Fruit fly (Drosophila melanogaster) whole organism, embryonic: ENCODE data around the gene CG5515.

ENCODE experiments used
- Awh ChIP-seq: fragments of 200-800 bp; sonication (Bioruptor generic); IDR thresholded peaks from 2 replicates; pipeline ENCODE4, ENCODE4 v1.3.6; 2022; ENCODE audit warnings: missing biosample characterization, missing genetic modification characterization
- CG10147 ChIP-seq: fragments of 200-800 bp; sonication (Bioruptor generic); optimal IDR thresholded peaks from 2 replicates; lab custom pipeline; 2019; ENCODE audit warnings: missing biosample characterization, mild to moderate bottlenecking, missing genetic modification characterization, moderate library complexity
- CG10543 ChIP-seq: fragments of 200-800 bp; sonication (Bioruptor generic); optimal IDR thresholded peaks from 3 replicates; lab custom pipeline; 2017; ENCODE audit warnings: missing biosample characterization, mild to moderate bottlenecking, missing genetic modification characterization, moderate library complexity
- CG11085 ChIP-seq: fragments of 200-800 bp; sonication (Bioruptor generic); IDR thresholded peaks from 2 replicates; pipeline ENCODE4 v1.3.6; 2022; ENCODE audit warnings: missing biosample characterization, missing genetic modification characterization
- CG12071 ChIP-seq: fragments of 200-800 bp; sonication (Bioruptor generic); optimal IDR thresholded peaks from 3 replicates; lab custom pipeline; 2018; ENCODE audit warnings: missing biosample characterization, mild to moderate bottlenecking, missing genetic modification characterization
- CG12155 ChIP-seq: fragments of 200-800 bp; sonication (Bioruptor generic); optimal IDR thresholded peaks from 3 replicates; lab custom pipeline; 2016; ENCODE audit warnings: missing biosample characterization, missing genetic modification characterization
- CG14050 ChIP-seq: fragments of 200-800 bp; sonication (Bioruptor generic); IDR thresholded peaks from 3 replicates; pipeline ENCODE4 v1.3.6; 2022; ENCODE audit warnings: missing biosample characterization, missing genetic modification characterization
- CG15479 ChIP-seq: fragments of 200-800 bp; sonication (Bioruptor generic); optimal IDR thresholded peaks from 3 replicates; lab custom pipeline; 2019; ENCODE audit warnings: missing biosample characterization, mild to moderate bottlenecking, missing genetic modification characterization, moderate library complexity
- CG15696 ChIP-seq: fragments of 200-800 bp; sonication (Bioruptor generic); optimal IDR thresholded peaks from 2 replicates; lab custom pipeline; 2019; ENCODE audit warnings: missing biosample characterization, mild to moderate bottlenecking, missing genetic modification characterization, moderate library complexity
- CG16863 ChIP-seq: fragments of 200-800 bp; sonication (Bioruptor generic); optimal IDR thresholded peaks from 3 replicates; lab custom pipeline; 2016; ENCODE audit warnings: missing biosample characterization, missing genetic modification characterization
- CG17912 ChIP-seq: fragments of 200-800 bp; sonication (Bioruptor generic); optimal IDR thresholded peaks from 2 replicates; lab custom pipeline; 2018; ENCODE audit warnings: missing biosample characterization, mild to moderate bottlenecking, missing genetic modification characterization
- CG18619 ChIP-seq: fragments of 200-800 bp; sonication (Bioruptor generic); optimal IDR thresholded peaks from 3 replicates; lab custom pipeline; 2017; ENCODE audit warnings: missing biosample characterization, mild to moderate bottlenecking, missing genetic modification characterization
- CG2129 ChIP-seq: fragments of 200-800 bp; sonication (Bioruptor generic); IDR thresholded peaks from 2 replicates; pipeline ENCODE4 v1.3.6; 2022; ENCODE audit warnings: missing biosample characterization, missing genetic modification characterization; ENCODE audit not compliant: partially characterized antibody
- CG2889 ChIP-seq: fragments of 200-800 bp; sonication (Bioruptor generic); IDR thresholded peaks from 3 replicates; pipeline ENCODE4 v1.3.6; 2022; ENCODE audit warnings: missing biosample characterization, missing genetic modification characterization
- CG31224 ChIP-seq: fragments of 200-800 bp; sonication (Bioruptor generic); IDR thresholded peaks from 2 replicates; pipeline ENCODE4 v1.3.6; 2022; ENCODE audit warnings: missing biosample characterization, missing genetic modification characterization
- CG33557 ChIP-seq: fragments of 200-800 bp; sonication (Bioruptor generic); optimal IDR thresholded peaks from 2 replicates; lab custom pipeline; 2019; ENCODE audit warnings: missing biosample characterization, mild to moderate bottlenecking, missing genetic modification characterization, moderate library complexity
- CG34376 ChIP-seq: fragments of 200-800 bp; sonication (Bioruptor generic); optimal IDR thresholded peaks from 2 replicates; lab custom pipeline; 2018; ENCODE audit warnings: missing biosample characterization, mild to moderate bottlenecking, missing genetic modification characterization
- CG34422 ChIP-seq: fragments of 200-800 bp; sonication (Bioruptor generic); IDR thresholded peaks from 3 replicates; pipeline ENCODE4 v1.3.6; 2022; ENCODE audit warnings: missing biosample characterization, missing genetic modification characterization
- CG7372 ChIP-seq: fragments of 200-800 bp; sonication (Bioruptor generic); IDR thresholded peaks from 2 replicates; pipeline ENCODE4 v1.3.6; 2022; ENCODE audit warnings: missing biosample characterization, missing genetic modification characterization
- CG7928 ChIP-seq: fragments of 200-800 bp; sonication (Bioruptor generic); optimal IDR thresholded peaks from 2 replicates; lab custom pipeline; 2017; ENCODE audit warnings: missing biosample characterization, mild to moderate bottlenecking, missing genetic modification characterization
- Dip2 ChIP-seq: fragments of 200-800 bp; sonication (Bioruptor generic); IDR thresholded peaks from 2 replicates; pipeline ENCODE4 v1.3.6; 2022; ENCODE audit warnings: missing biosample characterization, missing genetic modification characterization
- HLH54F ChIP-seq: fragments of 200-800 bp; sonication (Bioruptor generic); optimal IDR thresholded peaks from 3 replicates; lab custom pipeline; 2016; ENCODE audit warnings: missing biosample characterization, missing genetic modification characterization
- Hr3 ChIP-seq: fragments of 200-800 bp; sonication (Bioruptor generic); optimal IDR thresholded peaks from 3 replicates; lab custom pipeline; 2016; ENCODE audit warnings: missing biosample characterization, missing genetic modification characterization
- Jarid2 ChIP-seq: fragments of 200-800 bp; sonication (Bioruptor generic); optimal IDR thresholded peaks from 3 replicates; lab custom pipeline; 2017; ENCODE audit warnings: mild to moderate bottlenecking, missing biosample characterization, missing genetic modification reagents, missing genetic modification characterization
- Lpt ChIP-seq: fragments of >200 bp; optimal IDR thresholded peaks from 2 replicates; lab custom pipeline; 2018; ENCODE audit warnings: missing biosample characterization, missing genetic modification characterization
- Neu2 ChIP-seq: fragments of 200-800 bp; sonication (Bioruptor generic); optimal IDR thresholded peaks from 3 replicates; lab custom pipeline; 2016; ENCODE audit warnings: missing biosample characterization, missing genetic modification characterization, borderline replicate concordance
- Optix ChIP-seq: fragments of 200-800 bp; sonication (Bioruptor generic); IDR thresholded peaks from 3 replicates; pipeline ENCODE4 v1.3.6; 2022; ENCODE audit warnings: missing biosample characterization, missing genetic modification characterization
- Side ChIP-seq: fragments of 200-800 bp; sonication (Bioruptor generic); optimal IDR thresholded peaks from 2 replicates; lab custom pipeline; 2016; ENCODE audit warnings: missing biosample characterization, missing genetic modification characterization
- TFAM ChIP-seq: fragments of 200-800 bp; sonication (Bioruptor generic); optimal IDR thresholded peaks from 2 replicates; lab custom pipeline; 2017; ENCODE audit warnings: missing biosample characterization, missing genetic modification characterization, inconsistent platforms
- Tbp ChIP-seq: fragments of >200 bp; optimal IDR thresholded peaks from 2 replicates; lab custom pipeline; 2018; ENCODE audit warnings: missing biosample characterization, missing genetic modification characterization
- Trl ChIP-seq, 3 experiments: fragments of >200 bp in 2 of 3; fragments of 200-800 bp in 1 of 3; sonication (Bioruptor generic) in 1 of 3; optimal IDR thresholded peaks; 2 replicates in 1 of 3; 3 replicates in 2 of 3; lab custom pipeline; 2016 to 2017; ENCODE audit warnings: missing biosample characterization in 1 of 3, missing genetic modification characterization in 1 of 3
- ac ChIP-seq: fragments of 200-800 bp; sonication (Bioruptor generic); optimal IDR thresholded peaks from 3 replicates; lab custom pipeline; 2017; ENCODE audit warnings: missing biosample characterization, mild to moderate bottlenecking, missing genetic modification characterization
- al ChIP-seq: fragments of 200-800 bp; sonication (Bioruptor generic); IDR thresholded peaks from 2 replicates; pipeline ENCODE4 v1.3.6; 2022; ENCODE audit warnings: missing biosample characterization, missing genetic modification characterization
- bowl ChIP-seq: fragments of 200-800 bp; sonication (Bioruptor generic); IDR thresholded peaks from 2 replicates; pipeline ENCODE4 v1.3.6; 2022; ENCODE audit warnings: missing biosample characterization, missing genetic modification characterization
- crc ChIP-seq: fragments of 200-800 bp; sonication (Bioruptor generic); optimal IDR thresholded peaks from 2 replicates; lab custom pipeline; 2016; ENCODE audit warnings: missing biosample characterization, missing genetic modification characterization
- crol ChIP-seq: fragments of 200-800 bp; sonication (Bioruptor generic); IDR thresholded peaks from 2 replicates; pipeline ENCODE4 v1.3.6; 2022; ENCODE audit warnings: missing biosample characterization, missing genetic modification characterization
- fd102C ChIP-seq: fragments of 200-800 bp; sonication (Bioruptor generic); optimal IDR thresholded peaks from 2 replicates; lab custom pipeline; 2018; ENCODE audit warnings: missing biosample characterization, mild to moderate bottlenecking, missing genetic modification characterization, moderate library complexity
- fu2 ChIP-seq: fragments of 200-800 bp; sonication (Bioruptor generic); optimal IDR thresholded peaks from 2 replicates; lab custom pipeline; 2016; ENCODE audit warnings: missing biosample characterization, missing genetic modification characterization
- gce ChIP-seq: fragments of 200-800 bp; sonication (Bioruptor generic); IDR thresholded peaks from 3 replicates; pipeline ENCODE4 v1.3.6; 2022; ENCODE audit warnings: missing biosample characterization, missing genetic modification characterization
- gem ChIP-seq: fragments of 200-800 bp; sonication (Bioruptor generic); optimal IDR thresholded peaks from 2 replicates; lab custom pipeline; 2019; ENCODE audit warnings: missing biosample characterization, mild to moderate bottlenecking, missing genetic modification characterization, moderate library complexity
- knrl ChIP-seq: fragments of 200-800 bp; sonication (Bioruptor generic); IDR thresholded peaks from 3 replicates; pipeline ENCODE4 v1.3.6; 2022; ENCODE audit warnings: missing biosample characterization, missing genetic modification characterization; ENCODE audit not compliant: partially characterized antibody
- lov ChIP-seq, 2 experiments: fragments of 200-800 bp in 1 of 2; fragments of >200 bp in 1 of 2; sonication (Bioruptor generic) in 1 of 2; IDR thresholded peaks in 1 of 2; optimal IDR thresholded peaks in 1 of 2; 2 replicates in 1 of 2; 3 replicates in 1 of 2; pipeline versions ENCODE4 v1.3.6 to Lab custom; 2017 to 2022; ENCODE audit warnings: missing biosample characterization in 1 of 2, missing genetic modification characterization in 1 of 2
- otp ChIP-seq: fragments of 200-800 bp; sonication (Bioruptor generic); IDR thresholded peaks from 3 replicates; pipeline ENCODE4, ENCODE4 v1.3.6; 2022; ENCODE audit warnings: missing biosample characterization, missing genetic modification characterization
- schlank ChIP-seq: fragments of 200-800 bp; sonication (Bioruptor generic); optimal IDR thresholded peaks from 2 replicates; lab custom pipeline; 2018; ENCODE audit warnings: missing biosample characterization, mild to moderate bottlenecking, missing genetic modification characterization
- sim ChIP-seq: fragments of 200-800 bp; sonication (Bioruptor generic); IDR thresholded peaks from 2 replicates; pipeline ENCODE4 v1.3.6; 2022; ENCODE audit warnings: missing biosample characterization, missing genetic modification characterization
- slou ChIP-seq: fragments of 200-800 bp; sonication (Bioruptor generic); optimal IDR thresholded peaks from 3 replicates; lab custom pipeline; 2016; ENCODE audit warnings: missing biosample characterization, missing genetic modification characterization
- sna ChIP-seq: fragments of 200-800 bp; sonication (Bioruptor generic); IDR thresholded peaks from 2 replicates; pipeline ENCODE4 v1.3.6; 2022; ENCODE audit warnings: missing biosample characterization, missing genetic modification characterization; ENCODE audit not compliant: partially characterized antibody
- ssp ChIP-seq: fragments of 200-800 bp; sonication (Bioruptor generic); IDR thresholded peaks from 2 replicates; pipeline ENCODE4 v1.3.6; 2022; ENCODE audit warnings: missing biosample characterization, missing genetic modification characterization
- tll ChIP-seq, 2 experiments: fragments of 200-800 bp in 1 of 2; fragments of >200 bp in 1 of 2; sonication (Bioruptor generic) in 1 of 2; optimal IDR thresholded peaks; 2 replicates each; lab custom pipeline; 2017 to 2019; ENCODE audit warnings: missing biosample characterization in 2 of 2, missing genetic modification characterization in 2 of 2, mild to moderate bottlenecking in 1 of 2, moderate library complexity in 1 of 2
- trem ChIP-seq: fragments of 200-800 bp; optimal IDR thresholded peaks from 3 replicates; lab custom pipeline; 2019; ENCODE audit warnings: missing biosample characterization, mild to moderate bottlenecking, missing genetic modification characterization, moderate library complexity

Gene CG5515

DNA sequence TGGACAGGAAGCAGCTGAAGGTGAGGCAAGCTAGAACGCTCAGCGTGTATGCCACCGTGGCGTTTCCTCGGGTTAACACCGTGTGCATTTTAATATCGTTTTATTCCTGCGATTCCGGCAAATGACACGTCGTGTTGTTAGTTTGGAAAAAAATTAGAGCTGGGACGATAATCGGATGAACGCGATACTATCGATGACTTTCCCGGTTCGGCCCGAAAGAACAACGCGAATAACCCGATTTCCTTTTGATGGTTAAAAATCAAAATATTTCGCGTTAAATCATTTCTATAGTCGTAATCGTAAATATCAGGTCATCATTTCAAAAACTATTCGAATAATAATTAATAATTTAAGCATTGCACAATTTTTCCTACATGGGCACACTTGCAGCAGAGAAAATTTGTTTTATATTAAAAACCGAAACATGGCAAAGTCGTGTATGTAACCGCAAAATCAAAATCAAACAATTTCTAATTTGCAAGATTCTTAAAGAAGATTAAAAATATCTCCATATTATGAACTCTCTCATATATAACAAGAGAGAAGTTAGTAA is 41.2 kb upstream of the CG5515 start, which contains the start of gene Spase22-23 (continued):
- TF ChIP-seq gem (no peak), CG15696 (tag; lab: Kevin White, UChicago) (no peak), HLH54F (no peak), crol (GFP tag; lab: Robert Waterston, UW) (no peak), ac (no peak), CG12071 (GFP tag; lab: Kevin White, UChicago) (no peak), ssp (GFP tag; lab: Robert Waterston, UW) (no peak), CG15479 (GFP tag; lab: Kevin White, UChicago) (peak; percentile 4), Hr3 (GFP tag; lab: Kevin White, UChicago) (no peak), lov (optimal IDR thresholded peaks at IDR 0.05; lab: Kevin White, UChicago) (no peak), lov (GFP tag; IDR thresholded peaks at IDR 0.05; lab: Robert Waterston, UW) (no peak), CG2129 (GFP tag; lab: Robert Waterston, UW) (peak; percentile 89), CG31224 (GFP tag; lab: Robert Waterston, UW) (no peak), sim (GFP tag; lab: Robert Waterston, UW) (no peak), gce (GFP tag; lab: Robert Waterston, UW) (no peak), knrl (GFP tag; lab: Robert Waterston, UW) (peak; percentile 92), Awh (GFP tag; lab: Robert Waterston, UW) (no peak), Neu2 (GFP tag; lab: Kevin White, UChicago) (no peak), slou (GFP tag; lab: Kevin White, UChicago) (no peak), CG2889 (GFP tag; lab: Robert Waterston, UW) (no peak), TFAM (GFP tag; lab: Kevin White, UChicago) (no peak), sna (GFP tag; lab: Robert Waterston, UW) (peak; percentile 82), CG18619 (no peak), Lpt (no peak), CG34376 (GFP tag; lab: Kevin White, UChicago) (no peak), CG10147 (no peak), Dip2 (no peak), CG14050 (no peak), Tbp (no peak), fd102C (GFP tag; lab: Kevin White, UChicago) (no peak), tll (GFP tag; optimal IDR thresholded peaks at IDR 0.05; lab: Kevin White, UChicago) (no peak), bowl (GFP tag; lab: Robert Waterston, UW) (no peak), trem (tag; lab: Kevin White, UChicago) (peak; percentile 9), otp (GFP tag; lab: Robert Waterston, UW) (no peak), CG17912 (GFP tag; lab: Kevin White, UChicago) (no peak), schlank (tag; lab: Kevin White, UChicago) (no peak), Optix (no peak), CG16863 (GFP tag; lab: Kevin White, UChicago) (no peak), CG7372 (GFP tag; lab: Robert Waterston, UW) (no peak), CG34422 (GFP tag; lab: Robert Waterston, UW) (peak; percentile 17; the same call in 1 of the 3 replicates), Trl (optimal IDR thresholded peaks at IDR 0.05; lab: Kevin White, UChicago) (no peak), Trl (GFP tag; optimal IDR thresholded peaks at IDR 0.05; lab: Kevin White, UChicago) (no peak), Side (GFP tag; lab: Kevin White, UChicago) (no peak), Jarid2 (GFP tag; lab: Kevin White, UChicago) (no peak), CG12155 (no peak), CG11085 (GFP tag; lab: Robert Waterston, UW) (no peak), CG10543 (no peak), CG33557 (no peak), fu2 (GFP tag; lab: Kevin White, UChicago) (no peak), al (GFP tag; lab: Robert Waterston, UW) (no peak), crc (no peak), CG7928 (GFP tag; lab: Kevin White, UChicago) (no peak)
